Fruit fly (Drosophila melanogaster): ENCODE data around the gene Dhps.
A peak's percentile ranks its signal among the peaks of the same experiment; 100 is the strongest.

Dhps gene

DNA sequence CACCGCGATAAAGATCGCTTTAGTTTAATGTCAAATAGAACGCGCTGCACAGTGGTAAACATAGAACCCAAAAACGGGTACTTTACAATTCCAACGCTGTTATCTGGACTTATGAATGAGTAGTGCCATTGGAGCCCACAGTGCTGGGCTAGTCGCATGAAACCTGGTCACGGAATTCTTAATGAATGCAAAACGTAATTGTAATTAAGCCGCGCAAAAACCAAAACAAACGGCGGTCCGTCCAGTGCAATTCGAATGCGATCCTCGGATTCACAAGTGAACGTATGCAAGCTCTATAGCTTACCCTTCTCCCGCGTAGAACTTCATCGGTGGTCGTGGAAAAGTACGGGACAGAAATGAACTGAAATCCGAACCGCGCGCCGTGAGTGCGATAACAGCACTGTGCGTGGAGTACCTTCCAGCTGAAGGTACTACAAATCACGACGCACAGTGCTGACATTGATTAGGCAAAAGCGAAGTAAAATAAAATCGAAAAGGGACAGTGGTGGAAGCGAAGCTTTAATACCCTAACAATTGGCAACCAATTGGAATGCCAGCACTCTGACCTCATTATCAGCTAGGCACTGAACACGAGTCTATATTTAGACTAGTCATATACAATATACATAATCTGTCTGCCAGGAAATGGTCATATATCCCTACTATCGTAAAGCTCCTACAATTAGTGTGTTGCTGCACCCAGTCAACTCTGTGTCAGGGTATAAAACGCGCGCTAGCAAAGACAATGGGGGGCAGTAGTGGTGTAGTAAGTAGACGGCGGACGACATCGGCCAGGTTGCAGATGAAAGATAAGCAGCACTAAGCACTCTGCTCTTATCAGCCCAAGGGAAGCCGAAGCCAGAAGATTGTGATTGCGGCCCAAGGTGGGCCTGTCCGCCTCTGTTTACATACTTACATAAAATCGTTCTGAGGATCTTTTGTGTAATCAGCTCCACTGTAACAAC is 12.5 kb upstream of the Dhps start (continued):
- TF ChIP-seq salr (GFP tag; optimal IDR thresholded peaks at IDR 0.05) = peak; percentile 23 to 29
- TF ChIP-seq Ets96B (tag; optimal IDR thresholded peaks at IDR 0.05) = peak; percentile 58
- 0 out of 2 replicates have a peak, but pooled peaks have one; percentile 55 for TF ChIP-seq CG15336 (GFP tag; IDR thresholded peaks at IDR 0.05)
- TF ChIP-seq CG3919 (GFP tag; optimal IDR thresholded peaks at IDR 0.05) = peak; percentile 70
- TF ChIP-seq Eip75B (GFP tag; optimal IDR thresholded peaks at IDR 0.05) = peak; percentile 63
- TF ChIP-seq CG1621 (tag; optimal IDR thresholded peaks at IDR 0.05) = peak; percentile 44
- TF ChIP-seq vri (GFP tag; optimal IDR thresholded peaks at IDR 0.05) = peak; percentile 58
- peak; percentile 53 for TF ChIP-seq spab (GFP tag; optimal IDR thresholded peaks at IDR 0.05)
- TF ChIP-seq lz (GFP tag; optimal IDR thresholded peaks at IDR 0.05) = peak; percentile 43
- TF ChIP-seq CG10669 (GFP tag; optimal IDR thresholded peaks at IDR 0.05) = peak; percentile 67

DNA sequence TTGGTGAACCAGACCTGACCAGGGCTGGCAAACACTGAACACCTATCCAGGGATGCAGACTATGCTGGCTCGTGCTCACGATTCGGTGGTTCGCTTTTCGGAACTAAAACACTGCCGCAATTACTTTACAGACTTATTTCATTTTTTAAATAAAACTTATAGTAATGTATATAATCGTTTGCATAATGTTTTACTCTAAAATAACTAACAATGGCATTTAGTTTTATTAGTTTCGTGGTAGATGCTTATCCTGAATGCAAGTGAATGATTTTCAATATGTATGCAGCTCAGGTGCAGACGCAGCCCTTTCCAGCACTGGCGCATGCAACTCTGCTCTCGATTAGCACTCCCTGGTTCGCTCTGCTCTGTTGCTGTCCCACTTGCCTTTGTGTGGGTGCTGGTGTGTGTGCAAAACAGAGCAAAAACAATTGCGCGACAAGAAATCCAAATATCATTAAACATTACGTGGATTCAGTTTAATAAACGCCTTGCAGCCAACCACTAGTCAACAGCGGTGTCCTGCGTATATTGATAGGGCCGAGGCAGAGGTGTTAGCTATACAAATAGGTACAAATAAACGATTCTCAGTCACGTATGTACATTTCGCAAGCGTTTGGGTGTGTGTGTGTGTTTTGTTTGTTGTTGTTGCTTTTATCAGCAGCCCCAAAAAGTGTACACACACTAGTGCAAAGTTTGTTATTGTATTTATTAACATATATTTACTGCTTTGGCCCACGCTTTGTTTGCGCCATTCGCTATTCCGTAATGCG is 11.2 kb upstream of the Dhps start, which contains the start of the genes ERR and Atg18a:
Gene ERR (minus strand): TSS at position 45 of the 770 bp plus-strand sequence.
Gene Atg18a (plus strand): TSS at position 231 of the 770 bp plus-strand sequence.
- TF ChIP-seq CG6808 (GFP tag; optimal IDR thresholded peaks at IDR 0.05) = peak; percentile 58
- peak; percentile 91 for TF ChIP-seq CG11902 (GFP tag; optimal IDR thresholded peaks at IDR 0.05)
- peak; percentile 70 for TF ChIP-seq CG8632 (GFP tag; optimal IDR thresholded peaks at IDR 0.05)
- peak; percentile 85 for TF ChIP-seq Eip78C (GFP tag)
- TF ChIP-seq dsx (GFP tag; optimal IDR thresholded peaks at IDR 0.05; ENCODE audit: poor library complexity, severe bottlenecking) = peak; percentile 65
- peak; percentile 63 for TF ChIP-seq fkh (GFP tag; optimal IDR thresholded peaks at IDR 0.05)
- TF ChIP-seq cyc (GFP tag; optimal IDR thresholded peaks at IDR 0.05) = peak; percentile 91
- TF ChIP-seq CG9139 (GFP tag; optimal IDR thresholded peaks at IDR 0.05) = no peak
- peak; percentile 85 for TF ChIP-seq CG6163 (GFP tag; IDR thresholded peaks at IDR 0.05)
- TF ChIP-seq fd85E (GFP tag; optimal IDR thresholded peaks at IDR 0.05) = peak; percentile 67
- TF ChIP-seq CG34406 (GFP tag; optimal IDR thresholded peaks at IDR 0.05) = peak; percentile 82
- no peak for TF ChIP-seq CG16779 (tag; optimal IDR thresholded peaks at IDR 0.05)
- TF ChIP-seq salr (GFP tag; optimal IDR thresholded peaks at IDR 0.05) = peak in 1 of 2 experiments; percentile 60
- TF ChIP-seq CG1621 (tag; optimal IDR thresholded peaks at IDR 0.05) = peak; percentile 12
- peak; percentile 94 for TF ChIP-seq Hr39 (GFP tag; optimal IDR thresholded peaks at IDR 0.05)
- TF ChIP-seq dac (GFP tag; optimal IDR thresholded peaks at IDR 0.05) = peak; percentile 73
- peak; percentile 67 for TF ChIP-seq net (GFP tag; optimal IDR thresholded peaks at IDR 0.05)
- no peak for TF ChIP-seq Eip93F (GFP tag; optimal IDR thresholded peaks at IDR 0.05)
- no peak for TF ChIP-seq Smox (GFP tag; optimal IDR thresholded peaks at IDR 0.05)
- TF ChIP-seq topi (GFP tag; optimal IDR thresholded peaks at IDR 0.05) = peak; percentile 78
- TF ChIP-seq pdm3 (GFP tag; optimal IDR thresholded peaks at IDR 0.05) = no peak
- TF ChIP-seq achi (GFP tag; optimal IDR thresholded peaks at IDR 0.05) = peak; percentile 82
- TF ChIP-seq CG7368 (GFP tag; optimal IDR thresholded peaks at IDR 0.05) = peak; percentile 75
- TF ChIP-seq Hr4 (GFP tag; optimal IDR thresholded peaks at IDR 0.05) = peak; percentile 90
- TF ChIP-seq esn (GFP tag; optimal IDR thresholded peaks at IDR 0.05) = peak; percentile 88
- peak; percentile 20 for TF ChIP-seq CG6854 (GFP tag; optimal IDR thresholded peaks at IDR 0.05)
- no peak for TF ChIP-seq spab (GFP tag; optimal IDR thresholded peaks at IDR 0.05)
- TF ChIP-seq Sox14 (GFP tag; optimal IDR thresholded peaks at IDR 0.05) = peak; percentile 93
- no peak for TF ChIP-seq CG6276 (GFP tag; optimal IDR thresholded peaks at IDR 0.05)
- peak; percentile 76; the same call in 1 of the 2 replicates for TF ChIP-seq CG11294 (GFP tag; IDR thresholded peaks at IDR 0.05)
- peak; percentile 82 for TF ChIP-seq CG8319 (GFP tag; optimal IDR thresholded peaks at IDR 0.05)
- TF ChIP-seq Ets21C (GFP tag; optimal IDR thresholded peaks at IDR 0.05) = peak; percentile 87
- no peak for TF ChIP-seq svp (GFP tag)
- TF ChIP-seq vri (GFP tag; optimal IDR thresholded peaks at IDR 0.05) = peak; percentile 68
- TF ChIP-seq eg (GFP tag; IDR thresholded peaks at IDR 0.05) = peak; percentile 91
- TF ChIP-seq CG31627 (GFP tag; optimal IDR thresholded peaks at IDR 0.05) = peak; percentile 95
- peak; percentile 80 for TF ChIP-seq CG6792 (GFP tag; optimal IDR thresholded peaks at IDR 0.05)
- TF ChIP-seq CG3919 (GFP tag; optimal IDR thresholded peaks at IDR 0.05) = peak; percentile 85
- peak; percentile 75 for TF ChIP-seq Ets96B (tag; optimal IDR thresholded peaks at IDR 0.05)
- peak; percentile 73 for TF ChIP-seq Lpt (GFP tag; optimal IDR thresholded peaks at IDR 0.05)
- peak; percentile 89 for TF ChIP-seq OdsH (GFP tag; optimal IDR thresholded peaks at IDR 0.05)
- peak; percentile 63 for TF ChIP-seq CG15336 (GFP tag; IDR thresholded peaks at IDR 0.05)

Measured in whole organism, prepupa.